Worm (Caenorhabditis elegans): ENCODE results near the gene unc-6.

DNA sequence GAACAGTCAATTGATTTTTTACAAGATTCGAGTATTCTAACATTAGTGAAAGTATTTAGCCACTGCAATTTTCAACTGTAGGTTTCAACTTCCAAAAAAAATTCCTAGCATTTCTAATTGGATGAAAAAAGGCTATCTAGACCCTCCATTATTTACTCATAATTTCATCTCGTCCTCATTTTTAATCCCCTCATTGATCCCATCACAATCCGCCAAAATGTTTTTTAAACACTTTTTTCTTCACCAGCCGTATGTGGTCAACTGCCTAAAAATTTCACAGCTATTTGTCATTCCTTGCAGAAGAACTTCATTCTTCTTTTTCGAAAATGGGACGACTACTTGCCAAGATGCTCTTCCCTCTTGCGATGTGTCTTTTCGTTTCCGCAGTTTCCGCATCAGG, 36.2 kb upstream of the unc-6 start, which contains the start of gene rig-3:
- TF ChIP-seq snpc-4 (tag; optimal IDR thresholded peaks at IDR 0.05) = no peak
- no peak for TF ChIP-seq ztf-11 (tag; optimal IDR thresholded peaks at IDR 0.05)
- no peak for TF ChIP-seq blmp-1 (tag; optimal IDR thresholded peaks at IDR 0.05)
- TF ChIP-seq unc-39 (tag; optimal IDR thresholded peaks at IDR 0.05) = no peak
- TF ChIP-seq lin-13 (tag; optimal IDR thresholded peaks at IDR 0.05) = no peak
- TF ChIP-seq ham-2 (GFP tag; optimal IDR thresholded peaks at IDR 0.05) = no peak
- no peak for TF ChIP-seq mab-5 (tag; optimal IDR thresholded peaks at IDR 0.05)
- TF ChIP-seq pha-4 (tag; optimal IDR thresholded peaks at IDR 0.05) = no peak
- TF ChIP-seq unc-62 (GFP tag; optimal IDR thresholded peaks at IDR 0.05) = no peak
